Fruit fly (Drosophila melanogaster) whole organism, embryonic: ENCODE results near the gene Eig71Ea.

ENCODE experiments used
- Ada2b ChIP-seq: fragments of 200-800 bp; sonication (Bioruptor generic); IDR thresholded peaks from 2 replicates; pipeline ENCODE4 v1.3.6; 2022; ENCODE audit warnings: missing biosample characterization, missing genetic modification characterization
- B-H2 ChIP-seq: fragments of 200-800 bp; sonication (Bioruptor generic); optimal IDR thresholded peaks from 2 replicates; lab custom pipeline; 2018; ENCODE audit warnings: missing biosample characterization, mild to moderate bottlenecking, missing genetic modification characterization
- BEAF-32 ChIP-seq: fragments of 200-800 bp; sonication (Bioruptor generic); optimal IDR thresholded peaks from 3 replicates; lab custom pipeline; 2017; ENCODE audit warnings: missing biosample characterization, missing genetic modification characterization, mild to moderate bottlenecking, moderate library complexity, missing genetic modification reagents
- CG10565 ChIP-seq: fragments of 200-800 bp; sonication (Bioruptor generic); optimal IDR thresholded peaks from 3 replicates; lab custom pipeline; 2016; ENCODE audit warnings: missing biosample characterization, mild to moderate bottlenecking, missing genetic modification characterization
- CG11723 ChIP-seq: fragments of 200-800 bp; sonication (Bioruptor generic); optimal IDR thresholded peaks from 2 replicates; lab custom pipeline; 2017; ENCODE audit warnings: missing biosample characterization, mild to moderate bottlenecking, missing genetic modification characterization
- CG12236 ChIP-seq: fragments of 200-800 bp; sonication (Bioruptor generic); optimal IDR thresholded peaks from 2 replicates; lab custom pipeline; 2016; ENCODE audit warnings: missing biosample characterization, missing genetic modification characterization
- CG12769 ChIP-seq: fragments of 200-800 bp; sonication (Bioruptor generic); optimal IDR thresholded peaks from 2 replicates; lab custom pipeline; 2019; ENCODE audit warnings: missing biosample characterization, mild to moderate bottlenecking, missing genetic modification characterization, moderate library complexity
- CG13624 ChIP-seq: fragments of 200-800 bp; sonication (Bioruptor generic); optimal IDR thresholded peaks from 2 replicates; lab custom pipeline; 2016; ENCODE audit warnings: missing biosample characterization, missing genetic modification characterization
- CG13775 ChIP-seq: fragments of 200-800 bp; sonication (Bioruptor generic); optimal IDR thresholded peaks from 3 replicates; lab custom pipeline; 2017; ENCODE audit warnings: missing biosample characterization, mild to moderate bottlenecking, missing genetic modification characterization
- CG17186 ChIP-seq: fragments of 200-800 bp; sonication (Bioruptor generic); optimal IDR thresholded peaks from 3 replicates; lab custom pipeline; 2017; ENCODE audit warnings: missing biosample characterization, missing genetic modification reagents, missing genetic modification characterization
- CG17568 ChIP-seq: fragments of 200-800 bp; sonication (Bioruptor generic); optimal IDR thresholded peaks from 2 replicates; lab custom pipeline; 2018; ENCODE audit warnings: missing biosample characterization, mild to moderate bottlenecking, missing genetic modification characterization, moderate library complexity
- CG2199 ChIP-seq: fragments of 200-800 bp; sonication (Bioruptor generic); IDR thresholded peaks from 3 replicates; pipeline ENCODE4 v1.3.6; 2022; ENCODE audit warnings: missing biosample characterization, missing genetic modification characterization
- CG30020 ChIP-seq: fragments of 200-800 bp; optimal IDR thresholded peaks from 2 replicates; lab custom pipeline; 2019; ENCODE audit warnings: missing biosample characterization, mild to moderate bottlenecking, missing genetic modification characterization, moderate library complexity
- CG34376 ChIP-seq: fragments of 200-800 bp; sonication (Bioruptor generic); optimal IDR thresholded peaks from 2 replicates; lab custom pipeline; 2018; ENCODE audit warnings: missing biosample characterization, mild to moderate bottlenecking, missing genetic modification characterization
- CG34422 ChIP-seq: fragments of 200-800 bp; sonication (Bioruptor generic); IDR thresholded peaks from 3 replicates; pipeline ENCODE4 v1.3.6; 2022; ENCODE audit warnings: missing biosample characterization, missing genetic modification characterization
- CG6689 ChIP-seq: fragments of 200-800 bp; sonication (Bioruptor generic); IDR thresholded peaks from 2 replicates; pipeline ENCODE4 v1.3.6; 2022; ENCODE audit warnings: missing biosample characterization, missing genetic modification characterization
- CG7987 ChIP-seq: fragments of 200-800 bp; sonication (Bioruptor generic); optimal IDR thresholded peaks from 2 replicates; lab custom pipeline; 2018; ENCODE audit warnings: missing biosample characterization, mild to moderate bottlenecking, missing genetic modification characterization, moderate library complexity
- Hr78 ChIP-seq, 2 experiments: fragments of 200-800 bp in 1 of 2; fragments of >200 bp in 1 of 2; sonication (Bioruptor generic) in 1 of 2; optimal IDR thresholded peaks; 2 replicates each; lab custom pipeline; 2017 to 2019; ENCODE audit warnings: missing biosample characterization in 2 of 2, missing genetic modification characterization in 2 of 2, mild to moderate bottlenecking in 1 of 2, moderate library complexity in 1 of 2
- Hsf ChIP-seq: fragments of 200-800 bp; sonication (Bioruptor generic); optimal IDR thresholded peaks from 3 replicates; lab custom pipeline; 2016; ENCODE audit warnings: missing biosample characterization, missing genetic modification characterization
- Jarid2 ChIP-seq: fragments of 200-800 bp; sonication (Bioruptor generic); optimal IDR thresholded peaks from 3 replicates; lab custom pipeline; 2017; ENCODE audit warnings: mild to moderate bottlenecking, missing biosample characterization, missing genetic modification reagents, missing genetic modification characterization
- Med ChIP-seq: fragments of 200-800 bp; sonication (Bioruptor generic); peaks from one replicate; lab custom pipeline; 2016; ENCODE audit warnings: missing biosample characterization, missing genetic modification characterization, mild to moderate bottlenecking, inconsistent platforms, moderate library complexity
- Myb ChIP-seq: fragments of 200-800 bp; sonication (Bioruptor generic); optimal IDR thresholded peaks from 2 replicates; lab custom pipeline; 2016; ENCODE audit warnings: missing biosample characterization, missing genetic modification characterization
- Opbp ChIP-seq: fragments of 200-800 bp; sonication (Bioruptor generic); IDR thresholded peaks from 3 replicates; pipeline ENCODE4 v1.3.6; 2022; ENCODE audit warnings: missing biosample characterization, missing genetic modification characterization; ENCODE audit not compliant: partially characterized antibody
- Spps ChIP-seq: fragments of 200-800 bp; sonication (Bioruptor generic); optimal IDR thresholded peaks from 2 replicates; lab custom pipeline; 2018; ENCODE audit warnings: missing biosample characterization, mild to moderate bottlenecking, missing genetic modification characterization
- Trl ChIP-seq, 3 experiments: fragments of >200 bp in 2 of 3; fragments of 200-800 bp in 1 of 3; sonication (Bioruptor generic) in 1 of 3; optimal IDR thresholded peaks; 2 replicates in 1 of 3; 3 replicates in 2 of 3; lab custom pipeline; 2016 to 2017; ENCODE audit warnings: missing biosample characterization in 1 of 3, missing genetic modification characterization in 1 of 3
- ara ChIP-seq: fragments of 200-800 bp; sonication (Bioruptor generic); IDR thresholded peaks from 2 replicates; pipeline ENCODE4 v1.3.6; 2022; ENCODE audit warnings: missing biosample characterization, missing genetic modification characterization
- ash1 ChIP-seq: fragments of 200-800 bp; sonication (Bioruptor generic); optimal IDR thresholded peaks from 2 replicates; lab custom pipeline; 2018; ENCODE audit warnings: missing biosample characterization, mild to moderate bottlenecking, missing genetic modification characterization
- bowl ChIP-seq: fragments of 200-800 bp; sonication (Bioruptor generic); IDR thresholded peaks from 2 replicates; pipeline ENCODE4 v1.3.6; 2022; ENCODE audit warnings: missing biosample characterization, missing genetic modification characterization
- br ChIP-seq: fragments of >200 bp; optimal IDR thresholded peaks from 2 replicates; lab custom pipeline; 2017
- chif ChIP-seq, 2 experiments: fragments of 200-800 bp; sonication (Bioruptor generic); optimal IDR thresholded peaks; 3 replicates each; lab custom pipeline; 2016; ENCODE audit warnings: missing biosample characterization in 2 of 2, missing genetic modification characterization in 2 of 2
- chinmo ChIP-seq: fragments of 200-800 bp; sonication (Bioruptor generic); IDR thresholded peaks from 4 replicates; pipeline ENCODE4 v1.3.6; 2022; ENCODE audit warnings: missing biosample characterization, missing genetic modification characterization; ENCODE audit not compliant: partially characterized antibody
- corto ChIP-seq: fragments of 200-800 bp; sonication (Bioruptor generic); optimal IDR thresholded peaks from 2 replicates; lab custom pipeline; 2016; ENCODE audit warnings: missing biosample characterization, mild to moderate bottlenecking, missing genetic modification characterization, moderate library complexity
- ftz-f1 ChIP-seq: fragments of 200-800 bp; sonication (Bioruptor generic); optimal IDR thresholded peaks from 2 replicates; lab custom pipeline; 2016; ENCODE audit warnings: missing biosample characterization, missing genetic modification characterization
- insv ChIP-seq, 2 experiments: fragments of 200-800 bp; sonication (Bioruptor generic); optimal IDR thresholded peaks; 3 replicates each; lab custom pipeline; 2016 to 2018; ENCODE audit warnings: missing biosample characterization in 2 of 2, missing genetic modification characterization in 2 of 2
- ken ChIP-seq: fragments of 200-800 bp; sonication (Bioruptor generic); IDR thresholded peaks from 3 replicates; pipeline ENCODE4 v1.3.6; 2022; ENCODE audit warnings: missing biosample characterization, missing genetic modification characterization
- lov ChIP-seq, 2 experiments: fragments of 200-800 bp in 1 of 2; fragments of >200 bp in 1 of 2; sonication (Bioruptor generic) in 1 of 2; IDR thresholded peaks in 1 of 2; optimal IDR thresholded peaks in 1 of 2; 2 replicates in 1 of 2; 3 replicates in 1 of 2; pipeline versions ENCODE4 v1.3.6 to Lab custom; 2017 to 2022; ENCODE audit warnings: missing biosample characterization in 1 of 2, missing genetic modification characterization in 1 of 2
- mld ChIP-seq: fragments of 200-800 bp; sonication (Bioruptor generic); IDR thresholded peaks from 3 replicates; pipeline ENCODE4 v1.3.6; 2022; ENCODE audit warnings: missing biosample characterization, missing genetic modification characterization; ENCODE audit not compliant: partially characterized antibody
- pros ChIP-seq: fragments of 200-800 bp; sonication (Bioruptor generic); optimal IDR thresholded peaks from 3 replicates; lab custom pipeline; 2019; ENCODE audit warnings: missing biosample characterization, mild to moderate bottlenecking, missing genetic modification characterization, moderate library complexity
- row ChIP-seq: fragments of 200-800 bp; sonication (Bioruptor generic); IDR thresholded peaks from 3 replicates; pipeline ENCODE4 v1.3.6; 2022; ENCODE audit warnings: missing biosample characterization, missing genetic modification characterization
- sens ChIP-seq: fragments of 200-800 bp; sonication (Bioruptor generic); peaks from one replicate; lab custom pipeline; 2016; ENCODE audit warnings: missing biosample characterization, missing genetic modification characterization
- so ChIP-seq: fragments of 200-800 bp; sonication (Bioruptor generic); IDR thresholded peaks from 3 replicates; pipeline ENCODE4 v1.3.6; 2022; ENCODE audit warnings: missing biosample characterization, missing genetic modification characterization
- sr ChIP-seq: fragments of 200-800 bp; sonication (Bioruptor generic); IDR thresholded peaks from 3 replicates; pipeline ENCODE4 v1.3.6; 2022; ENCODE audit warnings: missing biosample characterization, missing genetic modification characterization
- stc ChIP-seq: fragments of 200-800 bp; sonication (Bioruptor generic); IDR thresholded peaks from 2 replicates; pipeline ENCODE4 v1.3.6; 2022; ENCODE audit warnings: missing biosample characterization, missing genetic modification characterization
- stwl ChIP-seq: fragments of 200-800 bp; sonication (Bioruptor generic); optimal IDR thresholded peaks from 3 replicates; lab custom pipeline; 2018; ENCODE audit warnings: missing biosample characterization, mild to moderate bottlenecking, missing genetic modification characterization, moderate library complexity
- tin ChIP-seq: fragments of 200-800 bp; sonication (Bioruptor generic); optimal IDR thresholded peaks from 3 replicates; lab custom pipeline; 2016; ENCODE audit warnings: missing biosample characterization, missing genetic modification characterization
- tna ChIP-seq: fragments of 200-800 bp; sonication (Bioruptor generic); IDR thresholded peaks from 2 replicates; pipeline ENCODE4 v1.3.6; 2022; ENCODE audit warnings: missing biosample characterization, missing genetic modification characterization; ENCODE audit not compliant: partially characterized antibody
- z ChIP-seq: fragments of 200-800 bp; sonication (Bioruptor generic); IDR thresholded peaks from 3 replicates; pipeline ENCODE4 v1.3.6; 2022; ENCODE audit warnings: missing biosample characterization, missing genetic modification characterization

The Eig71Ea gene

DNA sequence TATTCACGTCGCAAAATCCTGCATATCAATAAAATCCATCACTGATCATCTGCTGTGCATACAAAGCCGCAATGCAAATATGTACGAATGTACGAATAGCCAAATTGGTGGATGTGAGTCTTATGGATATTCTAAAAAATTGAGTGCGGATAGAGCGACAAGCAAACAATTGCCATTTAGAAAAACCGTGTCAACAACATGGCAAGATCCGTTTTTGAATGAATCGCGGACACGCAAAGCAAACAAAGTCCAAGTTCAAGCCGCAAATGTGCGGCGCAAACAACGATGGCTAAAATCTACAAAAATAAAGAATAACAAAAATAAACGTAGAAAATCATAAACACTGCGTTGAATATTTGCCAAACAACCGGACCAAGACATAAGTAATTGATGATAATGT is 40.1 kb upstream of the Eig71Ea start (continued):
- no peak for TF ChIP-seq tna (GFP tag; lab: Robert Waterston, UW)
- no peak for TF ChIP-seq insv (GFP tag; optimal IDR thresholded peaks at IDR 0.05; lab: Kevin White, UChicago)
- no peak for TF ChIP-seq Myb
- no peak for TF ChIP-seq corto (GFP tag; lab: Kevin White, UChicago)
- no peak for TF ChIP-seq CG2199 (GFP tag; lab: Robert Waterston, UW)
- no peak for TF ChIP-seq lov (optimal IDR thresholded peaks at IDR 0.05; lab: Kevin White, UChicago)
- 0 out of 3 replicates have a peak, but pooled peaks have one; percentile 47 for TF ChIP-seq lov (GFP tag; IDR thresholded peaks at IDR 0.05; lab: Robert Waterston, UW)
- TF ChIP-seq B-H2 (GFP tag; lab: Kevin White, UChicago), result peak; percentile 41
- TF ChIP-seq row (GFP tag; lab: Robert Waterston, UW), result no peak
- no peak for TF ChIP-seq CG13775 (GFP tag; lab: Kevin White, UChicago)
- TF ChIP-seq CG17568 (GFP tag; lab: Kevin White, UChicago), result no peak
- TF ChIP-seq CG17186 (GFP tag; lab: Kevin White, UChicago), result no peak

DNA sequence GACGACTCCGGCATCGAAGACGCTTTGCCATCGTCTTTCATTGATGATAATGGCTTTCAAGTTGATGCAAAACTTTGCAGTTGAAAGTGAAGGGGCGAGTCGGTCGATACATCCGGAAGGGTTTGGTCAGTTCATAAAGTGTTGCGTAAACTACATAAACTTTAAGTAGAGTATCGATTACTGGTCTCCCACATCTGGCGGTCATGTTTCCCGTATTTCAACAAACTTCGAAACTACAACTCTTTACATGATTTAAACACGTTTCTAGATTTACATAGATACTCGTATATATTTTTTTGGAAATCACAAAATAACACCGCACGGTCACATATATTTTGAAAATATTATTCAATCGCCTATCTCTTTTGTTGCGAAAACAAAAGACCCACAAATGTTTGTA is 38.3 kb upstream of the Eig71Ea start, which contains the start of gene CG34452:
CG34452 (minus strand) TSS at position 101 of the 400 bp plus-strand sequence.
- TF ChIP-seq Hsf (GFP tag; lab: Kevin White, UChicago) (no peak), stwl (tag; lab: Kevin White, UChicago) (no peak), tin (GFP tag; lab: Kevin White, UChicago) (no peak), BEAF-32 (GFP tag; lab: Kevin White, UChicago) (no peak), ken (no peak), CG12236 (GFP tag; lab: Kevin White, UChicago) (no peak), CG7987 (GFP tag; lab: Kevin White, UChicago) (no peak)

DNA sequence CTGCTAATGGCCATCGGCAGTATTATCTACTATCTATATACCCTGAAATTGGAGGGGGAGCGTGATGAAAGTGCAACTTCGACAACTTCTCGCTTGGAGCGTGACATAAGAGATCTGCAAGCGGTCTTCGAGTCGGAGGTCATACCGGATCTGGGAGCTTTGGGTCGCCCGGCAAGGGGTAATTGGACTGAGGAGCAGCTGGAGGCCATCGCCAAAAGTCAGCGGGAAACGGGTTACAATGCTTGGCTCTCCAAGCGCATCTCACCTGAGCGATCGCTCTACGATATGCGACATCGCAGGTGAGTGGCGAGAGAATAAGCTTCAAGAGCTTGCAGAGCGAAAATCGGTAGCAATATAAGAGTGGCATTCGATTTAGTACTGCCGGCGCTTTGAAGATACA is 34.6 kb upstream of the Eig71Ea start:
- TF ChIP-seq Spps (no peak), CG30020 (tag; lab: Kevin White, UChicago) (no peak), sens (GFP tag; lab: Kevin White, UChicago) (peak; percentile 5), BEAF-32 (GFP tag; lab: Kevin White, UChicago) (no peak), Med (GFP tag; lab: Kevin White, UChicago) (no peak), so (GFP tag; lab: Robert Waterston, UW) (0 out of 3 replicates have a peak, but pooled peaks have one; percentile 25), Jarid2 (GFP tag; lab: Kevin White, UChicago) (no peak), Opbp (GFP tag; lab: Robert Waterston, UW) (no peak), z (GFP tag; lab: Robert Waterston, UW) (no peak), CG11723 (GFP tag; lab: Kevin White, UChicago) (no peak), pros (GFP tag; lab: Kevin White, UChicago) (no peak), sr (GFP tag; lab: Robert Waterston, UW) (no peak), mld (GFP tag; lab: Robert Waterston, UW) (no peak), stc (GFP tag; lab: Robert Waterston, UW) (0 out of 2 replicates have a peak, but pooled peaks have one; percentile 14), ftz-f1 (peak; percentile 9), CG12769 (tag; lab: Kevin White, UChicago) (peak; percentile 85), chinmo (GFP tag; lab: Robert Waterston, UW) (peak; percentile 74; the same call in 1 of the 4 replicates), Trl (optimal IDR thresholded peaks at IDR 0.05; lab: Kevin White, UChicago) (peak; percentile 40 to 51), Trl (GFP tag; optimal IDR thresholded peaks at IDR 0.05; lab: Kevin White, UChicago) (no peak), ash1 (GFP tag; lab: Kevin White, UChicago) (no peak), Ada2b (GFP tag; lab: Robert Waterston, UW) (no peak), CG34422 (0 out of 3 replicates have a peak, but pooled peaks have one; percentile 24), CG10565 (GFP tag; lab: Kevin White, UChicago) (no peak), CG6689 (GFP tag; lab: Robert Waterston, UW) (no peak), CG34376 (GFP tag; lab: Kevin White, UChicago) (no peak), ara (GFP tag; lab: Robert Waterston, UW) (peak; percentile 41; the same call in 1 of the 2 replicates), Hr78 (GFP tag; optimal IDR thresholded peaks at IDR 0.05; lab: Kevin White, UChicago) (peak in 1 of 2 experiments; percentile 56), br (no peak), CG13624 (GFP tag; lab: Kevin White, UChicago) (no peak), bowl (no peak), chif (GFP tag; optimal IDR thresholded peaks at IDR 0.05; lab: Kevin White, UChicago) (no peak)
